Fruit fly (Drosophila melanogaster): Measurements from ENCODE around the gene CG32055.

DNA sequence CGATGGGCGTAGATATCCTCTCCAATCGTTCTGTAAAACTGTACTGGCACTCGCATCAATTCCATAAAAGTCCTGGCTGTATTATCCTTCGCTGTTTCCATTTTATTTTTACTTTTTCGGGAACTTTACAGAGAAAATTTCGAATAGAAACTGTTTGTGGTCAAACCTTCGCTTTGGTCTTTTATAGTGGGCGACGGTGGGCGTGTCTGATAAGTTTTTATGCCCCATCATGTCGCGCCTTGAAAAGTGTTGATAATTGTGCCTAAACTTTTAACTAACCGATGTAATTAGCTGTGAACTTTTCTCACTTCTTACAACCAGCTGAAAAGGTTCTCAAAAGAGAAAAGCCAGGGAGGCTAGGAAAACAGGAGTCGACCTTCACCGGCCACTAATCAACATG lies 24.6 kb upstream of the CG32055 start, which contains the start of gene Or67c:
- TF ChIP-seq CG6163 (GFP tag; IDR thresholded peaks at IDR 0.05) (no peak), OdsH (GFP tag; optimal IDR thresholded peaks at IDR 0.05) (no peak), topi (GFP tag; optimal IDR thresholded peaks at IDR 0.05) (no peak), Ets21C (GFP tag; optimal IDR thresholded peaks at IDR 0.05) (no peak), Sox102F (GFP tag; optimal IDR thresholded peaks at IDR 0.05) (no peak), Eip93F (GFP tag; optimal IDR thresholded peaks at IDR 0.05) (no peak), dsx (GFP tag; optimal IDR thresholded peaks at IDR 0.05; ENCODE audit: poor library complexity, severe bottlenecking) (no peak)

Data from whole organism, prepupa.